Worm (Caenorhabditis elegans) whole organism, late embryonic: ENCODE measurements around the gene sdz-38.

Experiments used
- T23F11.4 ChIP-seq: fragments of 200-800 bp; sonication (Bioruptor generic); optimal IDR thresholded peaks from 2 replicates; lab custom pipeline; 2018; ENCODE audit warnings: mild to moderate bottlenecking, missing genetic modification characterization, missing compliant biosample characterization
- Y22D7AL.16 ChIP-seq: sonication (generic microtip); optimal IDR thresholded peaks from 2 replicates; lab custom pipeline; 2016; ENCODE audit warnings: missing genetic modification characterization, missing compliant biosample characterization
- ama-1 ChIP-seq: fragments of 150-350 bp; optimal IDR thresholded peaks from 2 replicates; lab custom pipeline; 2014
- ceh-34 ChIP-seq: sonication (generic microtip); optimal IDR thresholded peaks from 2 replicates; lab custom pipeline; 2016; ENCODE audit warnings: mild to moderate bottlenecking, missing genetic modification characterization, missing compliant biosample characterization
- dve-1 ChIP-seq: sonication (generic microtip); optimal IDR thresholded peaks from 2 replicates; lab custom pipeline; 2017; ENCODE audit warnings: antibody characterized with exemption, mild to moderate bottlenecking, missing genetic modification characterization, missing compliant biosample characterization
- elt-2 ChIP-seq: sonication (generic microtip); optimal IDR thresholded peaks from 2 replicates; lab custom pipeline; 2016; ENCODE audit warnings: missing genetic modification reagents, missing genetic modification characterization, missing compliant biosample characterization
- ets-4 ChIP-seq: sonication (generic microtip); optimal IDR thresholded peaks from 2 replicates; lab custom pipeline; 2016; ENCODE audit warnings: missing genetic modification characterization, missing compliant biosample characterization
- fax-1 ChIP-seq: sonication (generic microtip); optimal IDR thresholded peaks from 2 replicates; lab custom pipeline; 2016; ENCODE audit warnings: missing genotype, missing genetic modification characterization, missing compliant biosample characterization
- fkh-10 ChIP-seq: fragments of 150-350 bp; optimal IDR thresholded peaks from 2 replicates; lab custom pipeline; 2014; ENCODE audit warnings: missing biosample characterization, missing genetic modification reagents, missing genetic modification characterization
- nhr-11 ChIP-seq: fragments of 150-350 bp; optimal IDR thresholded peaks from 2 replicates; lab custom pipeline; 2014; ENCODE audit warnings: missing biosample characterization, missing genetic modification characterization
- pag-3 ChIP-seq: sonication (generic microtip); optimal IDR thresholded peaks from 2 replicates; lab custom pipeline; 2016; ENCODE audit warnings: missing compliant biosample characterization, missing genetic modification characterization, borderline replicate concordance
- pax-1 ChIP-seq: fragments of 150-350 bp; optimal IDR thresholded peaks from 2 replicates; lab custom pipeline; 2014; ENCODE audit warnings: missing biosample characterization, missing genetic modification characterization
- pha-4 ChIP-seq: fragments of 150-350 bp; optimal IDR thresholded peaks from 2 replicates; lab custom pipeline; 2018; ENCODE audit warnings: missing biosample characterization, missing genetic modification reagents, missing genetic modification characterization

ce11 chrII:10029890-10030289 lies 48.2 kb upstream of the sdz-38 start, which contains the start of gene ttc-36:
- TF ChIP-seq fkh-10 (no peak), elt-2 (tag; lab: Kevin White, UChicago) (no peak), fax-1 (tag; lab: Kevin White, UChicago) (no peak), pag-3 (no peak), Y22D7AL.16 (tag; lab: Kevin White, UChicago) (no peak), ets-4 (tag; lab: Kevin White, UChicago) (no peak), pha-4 (tag; lab: Kevin White, UChicago) (no peak), ama-1 (lab: Kevin White, UChicago) (no peak), ceh-34 (tag; lab: Kevin White, UChicago) (no peak), pax-1 (tag; lab: Kevin White, UChicago) (no peak), T23F11.4 (GFP tag; lab: Kevin White, UChicago) (no peak), nhr-11 (tag; lab: Kevin White, UChicago) (no peak), dve-1 (tag; lab: Kevin White, UChicago) (no peak)
